Worm (Caenorhabditis elegans) whole organism, L1 larva: ENCODE results near the gene F15A4.5.

Experiments
- Y116A8C.19 ChIP-seq: sonication (generic microtip); optimal IDR thresholded peaks from 2 replicates; lab custom pipeline; 2016; ENCODE audit warnings: missing compliant biosample characterization, missing genetic modification characterization, borderline replicate concordance
- alr-1 ChIP-seq: fragments of 200-800 bp; sonication (Bioruptor generic); optimal IDR thresholded peaks from 2 replicates; lab custom pipeline; 2018; ENCODE audit warnings: borderline replicate concordance, mild to moderate bottlenecking, missing genetic modification characterization, missing compliant biosample characterization
- aly-2 ChIP-seq: fragments of 150-350 bp; optimal IDR thresholded peaks from 2 replicates; lab custom pipeline; 2014; ENCODE audit warnings: missing biosample characterization, missing genetic modification characterization
- dsc-1 ChIP-seq: sonication (generic microtip); optimal IDR thresholded peaks from 2 replicates; lab custom pipeline; 2016; ENCODE audit warnings: mild to moderate bottlenecking, missing genetic modification characterization, missing compliant biosample characterization
- lin-15B ChIP-seq: fragments of 150-350 bp; sonication (generic microtip); optimal IDR thresholded peaks from 3 replicates; lab custom pipeline; 2014; ENCODE audit warnings: missing biosample characterization, missing genetic modification characterization
- lsy-2 ChIP-seq, 2 experiments: fragments of 150-350 bp; optimal IDR thresholded peaks; 2 replicates each; lab custom pipeline; 2014; ENCODE audit warnings: missing biosample characterization in 2 of 2, missing genetic modification characterization in 2 of 2
- nhr-12 ChIP-seq: sonication (generic microtip); optimal IDR thresholded peaks from 2 replicates; lab custom pipeline; 2017; ENCODE audit warnings: missing biosample characterization, missing genetic modification characterization
- unc-130 ChIP-seq: fragments of 150-350 bp; optimal IDR thresholded peaks from 2 replicates; lab custom pipeline; 2017; ENCODE audit warnings: missing biosample characterization, missing genetic modification characterization, inconsistent platforms
- unc-62 ChIP-seq: fragments of 150-350 bp; optimal IDR thresholded peaks from 2 replicates; lab custom pipeline; 2014; ENCODE audit warnings: missing biosample characterization, missing genetic modification reagents, missing genetic modification characterization
- vab-15 ChIP-seq: sonication (generic microtip); optimal IDR thresholded peaks from 2 replicates; lab custom pipeline; 2017; ENCODE audit warnings: missing genotype, mild to moderate bottlenecking, missing genetic modification characterization, missing compliant biosample characterization

ce11 chrII:12485060-12485459 is 14.0 kb upstream of the F15A4.5 start, which contains the start of gene F15A4.10:
- no peak for TF ChIP-seq dsc-1 (tag; lab: Kevin White, UChicago)
- TF ChIP-seq nhr-12 (tag; lab: Kevin White, UChicago) = no peak
- no peak for TF ChIP-seq aly-2 (tag; lab: Kevin White, UChicago)
- TF ChIP-seq Y116A8C.19 (tag; lab: Kevin White, UChicago) = no peak
- TF ChIP-seq unc-130 (tag; lab: Kevin White, UChicago) = no peak
- no peak for TF ChIP-seq lin-15B (tag; lab: Kevin White, UChicago)
- TF ChIP-seq alr-1 (tag; lab: Kevin White, UChicago) = no peak
- no peak for TF ChIP-seq vab-15
- TF ChIP-seq lsy-2 (tag; optimal IDR thresholded peaks at IDR 0.05; lab: Kevin White, UChicago) = no peak
- TF ChIP-seq unc-62 (GFP tag; lab: Kevin White, UChicago) = no peak
